Fruit fly (Drosophila melanogaster) whole organism, pupa: Measurements from ENCODE around the gene foi.

Experiments
- CG10348 ChIP-seq: fragments of 200-800 bp; sonication (Bioruptor generic); IDR thresholded peaks from 2 replicates; pipeline ENCODE4 v1.3.6; 2022; ENCODE audit warnings: missing biosample characterization, missing genetic modification characterization
- CG12605 ChIP-seq: fragments of 200-800 bp; sonication (Bioruptor generic); IDR thresholded peaks from 2 replicates; pipeline ENCODE4 v1.3.6; 2022; ENCODE audit warnings: missing biosample characterization, missing genetic modification characterization
- CG13204 ChIP-seq: fragments of 200-800 bp; sonication (Bioruptor generic); optimal IDR thresholded peaks from 2 replicates; lab custom pipeline; 2018; ENCODE audit warnings: missing biosample characterization, mild to moderate bottlenecking, missing genetic modification characterization, moderate library complexity
- CG14655 ChIP-seq: fragments of 200-800 bp; sonication (Bioruptor generic); optimal IDR thresholded peaks from 3 replicates; lab custom pipeline; 2017; ENCODE audit warnings: mild to moderate bottlenecking, missing biosample characterization, missing genetic modification reagents, missing genetic modification characterization
- CG15710 ChIP-seq: fragments of 200-800 bp; sonication (Bioruptor generic); optimal IDR thresholded peaks from 2 replicates; lab custom pipeline; 2018; ENCODE audit warnings: missing biosample characterization, mild to moderate bottlenecking, missing genetic modification characterization, moderate library complexity
- CG17806 ChIP-seq: fragments of 200-800 bp; sonication (Bioruptor generic); optimal IDR thresholded peaks from 2 replicates; lab custom pipeline; 2018; ENCODE audit warnings: missing biosample characterization, mild to moderate bottlenecking, missing genetic modification characterization, moderate library complexity
- CG32121 ChIP-seq: fragments of 200-800 bp; sonication (Bioruptor generic); IDR thresholded peaks from 2 replicates; pipeline ENCODE4 v1.3.6; 2022; ENCODE audit warnings: missing biosample characterization, missing genetic modification characterization
- CG34367 ChIP-seq: fragments of 200-800 bp; sonication (Bioruptor generic); optimal IDR thresholded peaks from 2 replicates; lab custom pipeline; 2018; ENCODE audit warnings: missing biosample characterization, mild to moderate bottlenecking, missing genetic modification characterization
- CG4496 ChIP-seq: fragments of 200-800 bp; sonication (Bioruptor generic); IDR thresholded peaks from 3 replicates; pipeline ENCODE4 v1.3.6; 2022; ENCODE audit warnings: missing biosample characterization, missing genetic modification characterization
- CG8159 ChIP-seq: fragments of 200-800 bp; sonication (Bioruptor generic); optimal IDR thresholded peaks from 3 replicates; lab custom pipeline; 2018; ENCODE audit warnings: missing biosample characterization, mild to moderate bottlenecking, missing genetic modification characterization, moderate library complexity
- CG8301 ChIP-seq: fragments of 200-800 bp; sonication (Bioruptor generic); optimal IDR thresholded peaks from 2 replicates; lab custom pipeline; 2018; ENCODE audit warnings: missing biosample characterization, mild to moderate bottlenecking, missing genetic modification characterization
- CG9948 ChIP-seq: fragments of 200-800 bp; sonication (Bioruptor generic); optimal IDR thresholded peaks from 2 replicates; lab custom pipeline; 2018; ENCODE audit warnings: missing biosample characterization, mild to moderate bottlenecking, missing genetic modification characterization, moderate library complexity
- D1 ChIP-seq: fragments of 200-800 bp; sonication (Bioruptor generic); optimal IDR thresholded peaks from 2 replicates; lab custom pipeline; 2018; ENCODE audit warnings: missing biosample characterization, mild to moderate bottlenecking, missing genetic modification characterization, moderate library complexity
- EcR ChIP-seq: fragments of 200-800 bp; sonication (Bioruptor generic); optimal IDR thresholded peaks from 3 replicates; lab custom pipeline; 2019; ENCODE audit warnings: missing biosample characterization, missing genetic modification characterization, mild to moderate bottlenecking, moderate library complexity, missing genetic modification reagents
- Ets98B ChIP-seq: fragments of 200-800 bp; sonication (Bioruptor generic); IDR thresholded peaks from 2 replicates; pipeline ENCODE4 v1.3.6; 2022; ENCODE audit warnings: missing biosample characterization, missing genetic modification characterization
- Pif1A ChIP-seq: fragments of 200-800 bp; sonication (Bioruptor generic); optimal IDR thresholded peaks from 3 replicates; lab custom pipeline; 2016; ENCODE audit warnings: missing biosample characterization, missing genetic modification characterization
- Pif1B ChIP-seq: fragments of 200-800 bp; sonication (Bioruptor generic); optimal IDR thresholded peaks from 3 replicates; lab custom pipeline; 2016; ENCODE audit warnings: missing biosample characterization, missing genetic modification characterization
- Snoo ChIP-seq: fragments of 200-800 bp; sonication (Bioruptor generic); optimal IDR thresholded peaks from 3 replicates; lab custom pipeline; 2017; ENCODE audit warnings: missing biosample characterization, mild to moderate bottlenecking, missing genetic modification characterization, inconsistent platforms
- fd96Ca ChIP-seq: fragments of 200-800 bp; sonication (Bioruptor generic); IDR thresholded peaks from 3 replicates; pipeline ENCODE4 v1.3.6; 2022; ENCODE audit warnings: missing biosample characterization, missing genetic modification characterization
- gl ChIP-seq: fragments of 200-800 bp; sonication (Bioruptor generic); optimal IDR thresholded peaks from 2 replicates; lab custom pipeline; 2018; ENCODE audit warnings: missing biosample characterization, mild to moderate bottlenecking, missing genetic modification characterization
- rn ChIP-seq: fragments of 200-800 bp; sonication (Bioruptor generic); IDR thresholded peaks from 2 replicates; pipeline ENCODE4 v1.3.6; 2022; ENCODE audit warnings: missing biosample characterization, missing genetic modification characterization

foi gene

dm6 chr3L:8524816-8525625 is at the start of gene foi, which contains the start of gene GstO1:
Gene foi (plus strand): TSS chr3L:8525244.
Gene GstO1 (minus strand): TSS chr3L:8524866.
- TF ChIP-seq CG10348 (GFP tag; lab: Robert Waterston, UW): no peak
- peak; percentile 80 for TF ChIP-seq CG8159 (tag; lab: Kevin White, UChicago)
- no peak for TF ChIP-seq CG9948
- peak; percentile 5 for TF ChIP-seq Snoo (tag; lab: Kevin White, UChicago)
- peak; percentile 45; the same call in 1 of the 2 replicates for TF ChIP-seq Ets98B (GFP tag; lab: Robert Waterston, UW)
- TF ChIP-seq CG4496 (GFP tag; lab: Robert Waterston, UW): peak; percentile 38; the same call in 2 of the 3 replicates
- TF ChIP-seq CG13204 (GFP tag; lab: Kevin White, UChicago): no peak
- TF ChIP-seq CG17806 (tag; lab: Kevin White, UChicago): no peak
- peak; percentile 14 for TF ChIP-seq CG15710 (tag; lab: Kevin White, UChicago)
- TF ChIP-seq CG14655 (GFP tag; lab: Kevin White, UChicago): no peak
- peak; percentile 8 for TF ChIP-seq gl (tag; lab: Kevin White, UChicago)
- TF ChIP-seq CG32121 (GFP tag; lab: Robert Waterston, UW): 0 out of 2 replicates have a peak, but pooled peaks have one; percentile 24
- no peak for TF ChIP-seq Pif1A (GFP tag; lab: Kevin White, UChicago)
- TF ChIP-seq D1 (tag; lab: Kevin White, UChicago): no peak

- TF ChIP-seq CG10348 (GFP tag; lab: Robert Waterston, UW): no peak
These were observed 44.1 kb upstream of the foi start for dm6 chr3L:8480944-8481343.

- peak; percentile 68 for TF ChIP-seq CG8301
- TF ChIP-seq gl (tag; lab: Kevin White, UChicago): no peak
- peak; percentile 75 for TF ChIP-seq CG32121 (GFP tag; lab: Robert Waterston, UW)
- TF ChIP-seq EcR (GFP tag; lab: Kevin White, UChicago): peak; percentile 40
- TF ChIP-seq CG4496 (GFP tag; lab: Robert Waterston, UW): peak; percentile 86
- peak; percentile 68 for TF ChIP-seq Pif1B
- TF ChIP-seq rn (GFP tag; lab: Robert Waterston, UW): no peak
- TF ChIP-seq CG9948: peak; percentile 53
- peak; percentile 60 for TF ChIP-seq CG15710 (tag; lab: Kevin White, UChicago)
- TF ChIP-seq Pif1A (GFP tag; lab: Kevin White, UChicago): no peak
- TF ChIP-seq CG12605: peak; percentile 65; the same call in 1 of the 2 replicates
- TF ChIP-seq CG34367: peak; percentile 63
- peak; percentile 64 for TF ChIP-seq CG8159 (tag; lab: Kevin White, UChicago)
- peak; percentile 69 for TF ChIP-seq CG17806 (tag; lab: Kevin White, UChicago)
- peak; percentile 81 for TF ChIP-seq Ets98B (GFP tag; lab: Robert Waterston, UW)
- TF ChIP-seq D1 (tag; lab: Kevin White, UChicago): no peak
- no peak for TF ChIP-seq CG14655 (GFP tag; lab: Kevin White, UChicago)
- no peak for TF ChIP-seq CG13204 (GFP tag; lab: Kevin White, UChicago)
- TF ChIP-seq Snoo (tag; lab: Kevin White, UChicago): peak; percentile 56
- no peak for TF ChIP-seq CG10348 (GFP tag; lab: Robert Waterston, UW)
- TF ChIP-seq fd96Ca (GFP tag; lab: Robert Waterston, UW): peak; percentile 48; the same call in 2 of the 3 replicates
These were observed 18.0 kb upstream of the foi start, which contains the start of gene CG43163 for dm6 chr3L:8506975-8507441. Gene CG43163 (minus strand): TSS chr3L:8507146.

- TF ChIP-seq CG8159 (tag; lab: Kevin White, UChicago) (peak; percentile 55), CG32121 (GFP tag; lab: Robert Waterston, UW) (no peak), CG12605 (no peak), CG17806 (tag; lab: Kevin White, UChicago) (peak; percentile 7)
These were observed 15.4 kb upstream of the foi start, which contains the start of the genes ZC3H3 and Pus7 for dm6 chr3L:8509567-8510109. Gene ZC3H3 (minus strand): TSS chr3L:8509763. Gene Pus7 (plus strand): TSS chr3L:8510003.

dm6 chr3L:8512428-8512827 is 12.6 kb upstream of the foi start, which contains the start of gene CG6765:
Gene CG6765 (plus strand): TSS chr3L:8512767.
- no peak for TF ChIP-seq CG12605

dm6 chr3L:8513258-8513657 is 11.8 kb upstream of the foi start:
- TF ChIP-seq CG8159 (tag; lab: Kevin White, UChicago) (no peak), fd96Ca (GFP tag; lab: Robert Waterston, UW) (no peak), Snoo (tag; lab: Kevin White, UChicago) (no peak), CG13204 (GFP tag; lab: Kevin White, UChicago) (no peak), CG12605 (no peak), EcR (GFP tag; lab: Kevin White, UChicago) (no peak), CG10348 (GFP tag; lab: Robert Waterston, UW) (no peak), CG14655 (GFP tag; lab: Kevin White, UChicago) (no peak), Pif1A (GFP tag; lab: Kevin White, UChicago) (no peak), CG32121 (GFP tag; lab: Robert Waterston, UW) (no peak), rn (GFP tag; lab: Robert Waterston, UW) (no peak), CG9948 (no peak), CG17806 (tag; lab: Kevin White, UChicago) (no peak)
